Fruit fly (Drosophila melanogaster) whole organism: ENCODE results near the gene Tmx3.

ENCODE experiments used
- Dll ChIP-seq: fragments of >200 bp; optimal IDR thresholded peaks from 2 replicates; lab custom pipeline; 2017
- pan ChIP-seq: fragments of >200 bp; optimal IDR thresholded peaks from 2 replicates; lab custom pipeline; 2017

dm6 chr3L:16199929-16200328, 29.0 kb upstream of the Tmx3 start, which contains the start of gene CG33689:
- no peak for TF ChIP-seq pan (lab: Kevin White, UChicago)
- TF ChIP-seq Dll: no peak
